Worm (Caenorhabditis elegans) whole organism, young adult: ENCODE measurements around the gene srz-18.

ENCODE experiments used
- K12H6.12 ChIP-seq: fragments of 200-800 bp; sonication (Bioruptor generic); optimal IDR thresholded peaks from 2 replicates; lab custom pipeline; 2018; ENCODE audit warnings: mild to moderate bottlenecking, missing genetic modification characterization, missing compliant biosample characterization
- T07F8.4 ChIP-seq: sonication (generic microtip); optimal IDR thresholded peaks from 2 replicates; lab custom pipeline; 2016; ENCODE audit warnings: mild to moderate bottlenecking, missing genetic modification characterization, moderate library complexity, missing compliant biosample characterization
- aptf-2 ChIP-seq: fragments of 200-800 bp; sonication (Bioruptor generic); conservative IDR thresholded peaks from 2 replicates; pipeline ENCODE4 v1.3.6; 2022; ENCODE audit warnings: missing genetic modification reagents, missing genetic modification characterization, missing compliant biosample characterization
- dpl-1 ChIP-seq: fragments of 150-350 bp; optimal IDR thresholded peaks from 2 replicates; lab custom pipeline; 2014; ENCODE audit warnings: missing biosample characterization, missing genetic modification reagents, missing genetic modification characterization
- nfyb-1 ChIP-seq: fragments of 200-800 bp; sonication (Bioruptor generic); IDR thresholded peaks from 2 replicates; pipeline ENCODE4 v1.3.6; 2022; ENCODE audit warnings: missing genetic modification reagents, missing genetic modification characterization, missing compliant biosample characterization
- rpc-1 ChIP-seq, 2 experiments: fragments of 150-350 bp in 1 of 2; sonication (generic microtip) in 1 of 2; optimal IDR thresholded peaks; 2 replicates each; lab custom pipeline; 2014 to 2018; ENCODE audit warnings: missing biosample characterization in 1 of 2, missing genetic modification characterization in 1 of 2, missing genetic modification reagents in 1 of 2, missing genotype in 1 of 2

ce11 chrV:20655174-20655573, 28.7 kb downstream of the srz-18 start:
- TF ChIP-seq K12H6.12 (tag; lab: Kevin White, UChicago) (no peak), aptf-2 (GFP tag; lab: Robert Waterston, UW) (no peak), rpc-1 (optimal IDR thresholded peaks at IDR 0.05; lab: Kevin White, UChicago) (no peak), rpc-1 (tag; optimal IDR thresholded peaks at IDR 0.05; lab: Kevin White, UChicago) (peak; percentile 27), T07F8.4 (tag; lab: Kevin White, UChicago) (no peak), nfyb-1 (GFP tag; lab: Robert Waterston, UW) (no peak), dpl-1 (GFP tag; lab: Kevin White, UChicago) (no peak)
